Worm (Caenorhabditis elegans): ENCODE results near the gene F01G4.6.

ce11 chrIV:11180077-11180476, 30.8 kb upstream of the F01G4.6 start:
- TF ChIP-seq flt-1 (GFP tag; IDR thresholded peaks at IDR 0.05), result no peak
- no peak for TF ChIP-seq T22C8.4 (GFP tag; IDR thresholded peaks at IDR 0.05)

Data from whole organism, midembryonic.